Fruit fly (Drosophila melanogaster): ENCODE data around the gene CG3402.

CG3402 gene

DNA sequence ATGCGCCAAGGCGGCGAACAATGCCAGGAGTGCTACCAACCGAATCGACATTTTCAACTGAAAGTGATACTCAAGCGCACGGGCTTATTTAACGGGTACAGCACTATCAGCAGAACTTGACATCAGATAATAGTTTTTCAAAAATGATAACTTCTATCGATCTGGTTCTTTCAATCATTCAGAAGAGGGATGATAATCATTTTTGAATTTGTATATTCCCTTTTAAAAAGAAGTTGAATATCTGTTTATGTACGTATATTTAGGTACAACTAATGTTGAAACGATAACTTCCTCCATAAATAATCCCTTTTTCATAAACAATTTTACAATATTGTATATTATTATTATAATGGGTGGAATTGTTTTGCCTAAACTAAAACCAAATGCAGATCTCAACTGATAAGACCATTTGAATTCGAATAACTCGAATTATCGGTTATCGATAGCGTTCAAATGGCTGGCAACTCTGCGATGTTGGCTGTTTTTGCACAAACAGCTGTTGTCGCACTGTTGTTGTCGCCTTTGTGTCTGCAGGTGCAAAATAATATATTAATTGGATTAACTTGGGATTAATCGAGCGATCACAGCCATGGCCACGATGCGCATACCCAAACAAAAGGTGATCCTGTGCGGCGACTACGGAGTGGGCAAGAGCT is 37.5 kb upstream of the CG3402 start, which contains the start of the genes CG32483 and RabX6:
Gene CG32483 (minus strand): TSS at position 51 of the 656 bp plus-strand sequence.
Gene RabX6 (plus strand): TSS at position 487 of the 656 bp plus-strand sequence.
- TF ChIP-seq usp (GFP tag; optimal IDR thresholded peaks at IDR 0.05) (no peak), pan (optimal IDR thresholded peaks at IDR 0.05) (no peak), Dll (optimal IDR thresholded peaks at IDR 0.05) (no peak), EcR (GFP tag; optimal IDR thresholded peaks at IDR 0.05) (no peak), CG8478 (optimal IDR thresholded peaks at IDR 0.05) (no peak)

DNA sequence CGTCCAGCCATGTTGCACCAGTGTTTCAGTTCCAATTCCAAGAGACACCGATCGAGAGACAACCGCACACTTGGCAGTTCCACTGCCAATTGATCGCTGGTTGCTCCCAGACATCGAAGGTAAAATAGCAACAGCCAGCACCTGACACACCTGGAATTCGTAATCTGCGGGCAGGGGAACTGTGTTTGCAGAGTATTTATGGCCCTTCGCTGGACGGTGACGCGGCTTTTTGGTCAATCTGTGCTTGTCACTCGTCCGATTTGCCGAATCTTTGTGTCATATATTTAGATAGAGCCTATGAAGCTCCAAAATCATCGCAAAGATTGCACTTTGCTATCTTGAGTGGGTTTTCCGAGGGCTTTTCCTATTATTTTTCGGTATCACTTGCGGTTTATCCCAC is 35.2 kb upstream of the CG3402 start, which contains the start of gene hiro:
Gene hiro (minus strand): TSS at position 101 of the 400 bp plus-strand sequence.
- TF ChIP-seq Dll (optimal IDR thresholded peaks at IDR 0.05) (no peak), pan (optimal IDR thresholded peaks at IDR 0.05) (no peak), EcR (GFP tag; optimal IDR thresholded peaks at IDR 0.05) (no peak), psq (optimal IDR thresholded peaks at IDR 0.05) (no peak), usp (GFP tag; optimal IDR thresholded peaks at IDR 0.05) (no peak), CG8478 (optimal IDR thresholded peaks at IDR 0.05) (no peak)

DNA sequence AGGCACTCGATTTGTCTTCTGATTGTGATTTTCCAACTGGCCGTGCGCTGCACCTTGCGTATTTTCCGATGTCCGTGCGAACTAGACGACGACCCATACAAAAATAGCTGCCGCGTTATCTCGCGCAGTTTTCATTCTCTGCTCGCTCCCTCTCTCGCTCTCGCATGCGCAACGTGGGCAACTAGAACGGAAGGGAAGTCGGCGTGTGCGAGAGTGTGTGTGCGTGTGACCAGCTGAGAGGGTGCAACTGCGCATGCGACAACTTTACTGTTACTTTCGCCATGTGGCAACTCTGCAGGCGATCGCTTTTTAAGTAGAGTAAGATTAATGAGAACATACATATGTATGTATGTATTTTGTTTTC is 32.7 kb upstream of the CG3402 start, which contains the start of gene ebd1:
Gene ebd1 (minus strand): TSS at position 109 of the 364 bp plus-strand sequence.
- TF ChIP-seq CG8478 (optimal IDR thresholded peaks at IDR 0.05) (no peak), Dll (optimal IDR thresholded peaks at IDR 0.05) (peak; percentile 26)

dm6 chr3L:684749-685440 is 32.2 kb upstream of the CG3402 start:
- no peak for TF ChIP-seq EcR (GFP tag; optimal IDR thresholded peaks at IDR 0.05)
- no peak for TF ChIP-seq CG8478 (optimal IDR thresholded peaks at IDR 0.05)
- TF ChIP-seq usp (GFP tag; optimal IDR thresholded peaks at IDR 0.05), result no peak
- TF ChIP-seq Dll (optimal IDR thresholded peaks at IDR 0.05), result no peak

dm6 chr3L:682420-682882 is 29.8 kb upstream of the CG3402 start, which contains the start of gene CG3386:
Gene CG3386 (minus strand): TSS chr3L:682470.
- no peak for TF ChIP-seq pan (optimal IDR thresholded peaks at IDR 0.05)
- TF ChIP-seq psq (optimal IDR thresholded peaks at IDR 0.05), result no peak
- no peak for TF ChIP-seq CG8478 (optimal IDR thresholded peaks at IDR 0.05)
- no peak for TF ChIP-seq Dll (optimal IDR thresholded peaks at IDR 0.05)
- TF ChIP-seq usp (GFP tag; optimal IDR thresholded peaks at IDR 0.05), result no peak
- TF ChIP-seq EcR (GFP tag; optimal IDR thresholded peaks at IDR 0.05), result no peak

- TF ChIP-seq EcR (GFP tag; optimal IDR thresholded peaks at IDR 0.05) (no peak), pan (optimal IDR thresholded peaks at IDR 0.05) (no peak), usp (GFP tag; optimal IDR thresholded peaks at IDR 0.05) (no peak), psq (optimal IDR thresholded peaks at IDR 0.05) (no peak), Dll (optimal IDR thresholded peaks at IDR 0.05) (no peak), CG8478 (optimal IDR thresholded peaks at IDR 0.05) (no peak)
Measured at dm6 chr3L:681793-682369, 29.2 kb upstream of the CG3402 start.

DNA sequence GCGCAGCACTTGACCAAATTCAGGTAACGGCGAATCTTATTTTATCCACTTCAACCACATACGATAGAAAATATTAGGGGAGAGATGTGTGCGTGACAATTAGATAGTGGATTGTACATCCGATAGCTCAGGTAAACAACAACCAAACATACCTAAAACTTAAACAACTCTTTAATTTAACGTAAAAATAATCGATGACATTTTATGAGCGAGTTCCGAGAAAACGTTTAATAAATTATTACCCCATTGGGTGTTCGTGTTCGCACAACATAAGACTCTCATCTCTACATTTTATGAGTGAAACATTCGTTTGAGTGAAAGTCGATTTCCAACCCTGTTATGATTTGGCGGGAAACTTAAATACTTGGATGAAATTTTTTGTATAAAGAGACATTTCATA is 27.6 kb upstream of the CG3402 start, which contains the start of gene CG17129:
Gene CG17129 (minus strand): TSS at position 69 of the 400 bp plus-strand sequence.
- TF ChIP-seq usp (GFP tag; optimal IDR thresholded peaks at IDR 0.05) (no peak), CG8478 (optimal IDR thresholded peaks at IDR 0.05) (no peak), pan (optimal IDR thresholded peaks at IDR 0.05) (no peak), Dll (optimal IDR thresholded peaks at IDR 0.05) (no peak), psq (optimal IDR thresholded peaks at IDR 0.05) (no peak), EcR (GFP tag; optimal IDR thresholded peaks at IDR 0.05) (no peak)

DNA sequence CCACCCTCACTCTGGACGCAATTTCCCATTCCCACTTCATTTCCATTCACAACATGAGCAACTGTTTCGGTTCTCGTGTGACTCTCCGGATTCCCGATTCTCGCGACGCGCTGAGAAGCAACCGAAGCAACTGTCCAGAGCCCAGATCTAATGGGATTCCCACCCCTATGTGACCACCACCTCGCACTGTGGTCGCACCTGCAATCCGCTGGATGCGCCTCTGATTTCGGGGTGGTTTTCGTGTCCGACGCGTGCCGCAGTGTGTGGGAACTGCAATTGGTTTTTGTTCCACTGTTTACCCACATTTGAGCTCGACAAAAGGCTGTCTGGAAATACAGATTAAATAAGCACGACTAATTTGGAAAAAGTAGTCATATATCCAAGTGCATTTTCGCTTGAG is 23.2 kb upstream of the CG3402 start:
- TF ChIP-seq pan (optimal IDR thresholded peaks at IDR 0.05) (no peak), psq (optimal IDR thresholded peaks at IDR 0.05) (no peak), usp (GFP tag; optimal IDR thresholded peaks at IDR 0.05) (no peak), EcR (GFP tag; optimal IDR thresholded peaks at IDR 0.05) (no peak), Dll (optimal IDR thresholded peaks at IDR 0.05) (no peak), CG8478 (optimal IDR thresholded peaks at IDR 0.05) (no peak)

DNA sequence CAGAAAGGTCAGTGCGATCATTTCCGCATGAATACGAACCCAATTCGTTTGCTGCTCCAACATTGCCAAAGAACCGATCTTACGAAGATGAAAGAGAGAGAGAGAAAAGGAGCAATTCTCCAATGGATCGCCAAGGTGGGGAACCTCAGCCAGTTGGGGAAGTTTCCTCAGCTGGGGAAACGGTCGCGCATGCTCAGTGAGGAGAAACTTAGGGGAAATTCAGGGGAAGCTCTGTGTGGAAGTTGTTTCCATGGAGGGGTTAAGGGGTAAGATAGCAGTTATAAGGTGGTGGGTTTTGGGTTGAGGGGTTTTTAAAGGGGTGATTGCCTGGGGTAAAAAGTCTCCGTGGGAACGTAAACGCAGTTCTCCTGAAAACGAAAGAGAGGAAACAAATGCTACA is 20.6 kb upstream of the CG3402 start:
- no peak for TF ChIP-seq Dll (optimal IDR thresholded peaks at IDR 0.05)
- TF ChIP-seq psq (optimal IDR thresholded peaks at IDR 0.05), result no peak
- no peak for TF ChIP-seq usp (GFP tag; optimal IDR thresholded peaks at IDR 0.05)
- TF ChIP-seq EcR (GFP tag; optimal IDR thresholded peaks at IDR 0.05), result no peak

- TF ChIP-seq CG8478 (optimal IDR thresholded peaks at IDR 0.05) (no peak), usp (GFP tag; optimal IDR thresholded peaks at IDR 0.05) (no peak), psq (optimal IDR thresholded peaks at IDR 0.05) (no peak), pan (optimal IDR thresholded peaks at IDR 0.05) (no peak), Dll (optimal IDR thresholded peaks at IDR 0.05) (no peak), EcR (GFP tag; optimal IDR thresholded peaks at IDR 0.05) (no peak)
Measured at dm6 chr3L:666544-666943, 13.9 kb upstream of the CG3402 start.

DNA sequence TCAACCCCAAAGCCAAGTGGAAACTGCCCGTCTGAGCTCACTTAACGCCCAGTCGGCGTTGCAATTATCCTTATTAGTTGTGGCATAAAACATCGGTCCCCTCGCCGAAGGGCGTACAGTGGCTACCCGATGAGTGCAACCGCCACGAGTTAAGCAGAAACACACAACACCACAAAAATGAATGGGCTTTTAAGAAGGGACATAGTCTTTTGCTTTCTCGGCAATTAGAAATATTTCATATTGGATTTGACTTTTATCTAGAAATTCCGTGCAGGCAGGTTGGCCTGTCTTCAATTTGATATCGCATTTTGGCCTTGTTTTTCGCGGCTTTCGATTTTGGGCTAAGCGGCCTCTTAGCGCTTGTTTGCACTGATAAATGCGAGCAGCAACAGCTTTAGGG is 11.2 kb upstream of the CG3402 start:
- TF ChIP-seq usp (GFP tag; optimal IDR thresholded peaks at IDR 0.05) (no peak), EcR (GFP tag; optimal IDR thresholded peaks at IDR 0.05) (no peak), pan (optimal IDR thresholded peaks at IDR 0.05) (no peak), CG8478 (optimal IDR thresholded peaks at IDR 0.05) (no peak), psq (optimal IDR thresholded peaks at IDR 0.05) (no peak), Dll (optimal IDR thresholded peaks at IDR 0.05) (no peak)
